Worm (Caenorhabditis elegans) whole organism, L1 larva: ENCODE data around the gene F49E12.8.

Experiments
- blmp-1 ChIP-seq: fragments of 150-350 bp; optimal IDR thresholded peaks from 2 replicates; lab custom pipeline; 2014; ENCODE audit warnings: missing biosample characterization, missing genetic modification characterization
- ceh-82 ChIP-seq, 3 experiments: fragments of 150-350 bp in 1 of 3; sonication (generic microtip) in 2 of 3; optimal IDR thresholded peaks; 2 replicates each; lab custom pipeline; 2014 to 2017; ENCODE audit warnings: missing biosample characterization in 3 of 3, missing genetic modification characterization in 3 of 3
- dpl-1 ChIP-seq, 3 experiments: fragments of 150-350 bp in 2 of 3; sonication (generic microtip) in 1 of 3; optimal IDR thresholded peaks; 2 replicates each; lab custom pipeline; 2014 to 2017; ENCODE audit warnings: missing biosample characterization in 3 of 3, missing genetic modification characterization in 3 of 3, missing genetic modification reagents in 3 of 3
- efl-1 ChIP-seq, 4 experiments: fragments of 150-350 bp; optimal IDR thresholded peaks in 3 of 4; peaks in 1 of 4; 1 replicate in 1 of 4; 2 replicates in 3 of 4; lab custom pipeline; 2014; ENCODE audit warnings: missing biosample characterization in 2 of 4, missing genetic modification characterization in 2 of 4, missing genetic modification reagents in 2 of 4
- nhr-28 ChIP-seq: fragments of 150-350 bp; optimal IDR thresholded peaks from 2 replicates; lab custom pipeline; 2014; ENCODE audit warnings: missing biosample characterization, missing genetic modification characterization
- sox-4 ChIP-seq: sonication (generic microtip); optimal IDR thresholded peaks from 2 replicates; lab custom pipeline; 2016; ENCODE audit warnings: missing genetic modification characterization, missing compliant biosample characterization

Gene F49E12.8

DNA sequence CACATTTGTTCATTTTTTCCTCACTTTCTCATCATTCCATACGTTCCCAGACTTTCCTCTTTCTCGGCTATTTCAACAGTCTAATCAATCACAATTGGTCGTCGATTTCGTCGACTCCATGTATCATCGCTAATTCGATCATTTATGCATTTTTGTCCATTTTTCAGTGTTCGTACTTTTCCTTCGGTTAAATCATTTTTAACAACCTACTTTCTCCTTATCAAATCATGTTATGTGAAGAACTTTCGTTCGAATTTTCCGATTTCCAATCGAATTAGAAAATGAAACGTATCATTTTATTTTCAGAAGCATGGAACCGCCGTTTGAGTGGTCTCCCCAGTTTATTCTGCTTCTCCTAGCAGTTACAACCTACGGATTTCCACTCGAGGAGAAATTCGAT is 47.7 kb downstream of the F49E12.8 start, which contains the start of gene eff-1:
Gene eff-1, plus strand, starts transcription at position 301 of the 400 bp plus-strand sequence.
- TF ChIP-seq efl-1 (optimal IDR thresholded peaks at IDR 0.05; lab: Kevin White, UChicago) (no peak), efl-1 (GFP tag; optimal IDR thresholded peaks at IDR 0.05 in 1 of 2; lab: Kevin White, UChicago) (peak in 1 of 2 experiments; percentile 50), ceh-82 (tag; optimal IDR thresholded peaks at IDR 0.05; lab: Kevin White, UChicago) (no peak)

DNA sequence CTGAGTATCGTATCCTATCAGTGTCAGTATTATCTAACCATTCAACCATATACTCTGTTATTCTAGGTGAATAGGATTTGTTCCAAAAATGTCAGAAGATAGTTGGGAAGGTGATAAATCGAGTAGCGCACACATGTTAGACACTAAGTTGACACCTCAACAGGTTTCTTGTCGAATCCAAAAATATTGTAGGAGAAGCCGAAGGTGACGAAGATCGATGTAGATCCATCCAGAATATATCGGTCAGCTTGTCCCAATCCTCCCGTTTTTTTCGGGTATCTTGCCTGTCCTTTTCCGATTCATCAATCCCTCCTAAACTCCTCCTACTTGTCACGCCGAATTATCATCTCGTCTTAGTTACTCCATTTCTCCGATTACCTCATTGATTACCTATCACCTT is 48.5 kb downstream of the F49E12.8 start:
- TF ChIP-seq nhr-28 (tag; lab: Kevin White, UChicago) (no peak), blmp-1 (peak; percentile 37), efl-1 (optimal IDR thresholded peaks at IDR 0.05; lab: Kevin White, UChicago) (no peak), efl-1 (GFP tag; optimal IDR thresholded peaks at IDR 0.05 in 1 of 2; lab: Kevin White, UChicago) (peak in 1 of 2 experiments; percentile 30), sox-4 (tag; lab: Kevin White, UChicago) (no peak)

ce11 chrII:8344803-8345202 is 49.3 kb downstream of the F49E12.8 start:
- TF ChIP-seq dpl-1 (GFP tag; optimal IDR thresholded peaks at IDR 0.05; lab: Kevin White, UChicago), result no peak
- TF ChIP-seq blmp-1, result peak; percentile 75
- TF ChIP-seq, all 84 proteins: peak for 1
